Fruit fly (Drosophila melanogaster): ENCODE data around the gene Zmynd10.
A peak's percentile ranks its signal among the peaks of the same experiment; 100 is the strongest.

Zmynd10 gene

dm6 chr3L:13041292-13042067, 15.2 kb upstream of the Zmynd10 start, which contains the start of gene RpS4 (continued):
- peak; percentile 30 for TF ChIP-seq CG3838 (GFP tag; optimal IDR thresholded peaks at IDR 0.05)
- peak; percentile 76 for TF ChIP-seq ttk (GFP tag; IDR thresholded peaks at IDR 0.05)
- peak; percentile 53 for TF ChIP-seq cato (GFP tag; optimal IDR thresholded peaks at IDR 0.05; ENCODE audit: borderline replicate concordance)
- TF ChIP-seq sqz (GFP tag; optimal IDR thresholded peaks at IDR 0.05), result peak; percentile 93
- peak; percentile 66 for TF ChIP-seq Six4 (GFP tag; optimal IDR thresholded peaks at IDR 0.05)
- TF ChIP-seq psq (GFP tag; optimal IDR thresholded peaks at IDR 0.05), result peak; percentile 64
- peak; percentile 87 for TF ChIP-seq CG15011 (GFP tag; optimal IDR thresholded peaks at IDR 0.05)
- peak; percentile 48; the same call in 1 of the 2 replicates for TF ChIP-seq peb (GFP tag; IDR thresholded peaks at IDR 0.05)
- peak; percentile 88 for TF ChIP-seq CG9876 (GFP tag; optimal IDR thresholded peaks at IDR 0.05)
- peak; percentile 54 for TF ChIP-seq CG8290 (GFP tag; optimal IDR thresholded peaks at IDR 0.05)
- TF ChIP-seq CG8290 (tag; optimal IDR thresholded peaks at IDR 0.05), result peak; percentile 92 to 98
- no peak for TF ChIP-seq dan (GFP tag; IDR thresholded peaks at IDR 0.05)
- peak; percentile 79 for TF ChIP-seq chn (GFP tag; optimal IDR thresholded peaks at IDR 0.05)
- no peak for TF ChIP-seq Dfd (GFP tag; optimal IDR thresholded peaks at IDR 0.05)
- peak; percentile 64 for TF ChIP-seq Oli (tag; optimal IDR thresholded peaks at IDR 0.05)
- TF ChIP-seq klu (GFP tag; IDR thresholded peaks at IDR 0.05), result no peak; the same call in 1 of the 2 replicates
- TF ChIP-seq CG30431 (GFP tag; optimal IDR thresholded peaks at IDR 0.05), result peak; percentile 82
- TF ChIP-seq Atf6 (GFP tag; IDR thresholded peaks at IDR 0.05), result peak; percentile 81
- TF ChIP-seq trh (GFP tag; optimal IDR thresholded peaks at IDR 0.05), result peak; percentile 68
- TF ChIP-seq wdn (GFP tag; IDR thresholded peaks at IDR 0.05), result peak; percentile 77
- peak; percentile 85 for TF ChIP-seq CG15269 (tag; optimal IDR thresholded peaks at IDR 0.05)
- TF ChIP-seq NC2β (GFP tag; optimal IDR thresholded peaks at IDR 0.05), result peak; percentile 97
- TF ChIP-seq Hr78 (GFP tag; optimal IDR thresholded peaks at IDR 0.05), result peak in 1 of 2 experiments; percentile 28
- TF ChIP-seq Max (GFP tag; optimal IDR thresholded peaks at IDR 0.05), result peak; percentile 87
- TF ChIP-seq slou (GFP tag; optimal IDR thresholded peaks at IDR 0.05), result peak; percentile 73
- peak; percentile 73 for TF ChIP-seq shn (GFP tag; optimal IDR thresholded peaks at IDR 0.05)
- peak; percentile 94 for TF ChIP-seq ATbp (GFP tag; optimal IDR thresholded peaks at IDR 0.05)
- TF ChIP-seq CG18599 (GFP tag; optimal IDR thresholded peaks at IDR 0.05), result peak; percentile 90
- no peak for TF ChIP-seq hth (optimal IDR thresholded peaks at IDR 0.05)
- peak; percentile 56 for TF ChIP-seq croc (GFP tag; conservative IDR thresholded peaks at IDR 0.05)
- peak; percentile 96 for TF ChIP-seq CG17568 (GFP tag; optimal IDR thresholded peaks at IDR 0.05)
- TF ChIP-seq Sox102F (GFP tag; optimal IDR thresholded peaks at IDR 0.05), result no peak
- peak; percentile 73 for TF ChIP-seq Mrtf (GFP tag; IDR thresholded peaks at IDR 0.05)
- TF ChIP-seq CG14050 (GFP tag; IDR thresholded peaks at IDR 0.05), result peak; percentile 82
- TF ChIP-seq Xrp1 (GFP tag; IDR thresholded peaks at IDR 0.05), result peak; percentile 36; the same call in 1 of the 2 replicates
- TF ChIP-seq bsh (GFP tag; optimal IDR thresholded peaks at IDR 0.05), result peak; percentile 83 to 87
- TF ChIP-seq CG16863 (GFP tag; optimal IDR thresholded peaks at IDR 0.05), result peak; percentile 76
- TF ChIP-seq zfh1 (GFP tag; IDR thresholded peaks at IDR 0.05), result peak; percentile 92
- peak; percentile 49 for TF ChIP-seq Drgx (GFP tag; IDR thresholded peaks at IDR 0.05)
- TF ChIP-seq CG11398 (GFP tag; optimal IDR thresholded peaks at IDR 0.05), result peak; percentile 82
- TF ChIP-seq pfk (GFP tag; optimal IDR thresholded peaks at IDR 0.05), result peak; percentile 85
- no peak; the same call in 1 of the 2 replicates for TF ChIP-seq Poxn (GFP tag; IDR thresholded peaks at IDR 0.05)
- TF ChIP-seq CG1832 (GFP tag; optimal IDR thresholded peaks at IDR 0.05), result no peak
- no peak for TF ChIP-seq Hmx (GFP tag; optimal IDR thresholded peaks at IDR 0.05)
- TF ChIP-seq kah (GFP tag; optimal IDR thresholded peaks at IDR 0.05), result peak; percentile 91
- peak; percentile 83 for TF ChIP-seq CG6683 (GFP tag; optimal IDR thresholded peaks at IDR 0.05)
- peak; percentile 79 for TF ChIP-seq ems (GFP tag; optimal IDR thresholded peaks at IDR 0.05)
- TF ChIP-seq ranshi (GFP tag; IDR thresholded peaks at IDR 0.05), result peak; percentile 80
- peak; percentile 31 for TF ChIP-seq sd (tag; optimal IDR thresholded peaks at IDR 0.05)
- peak; percentile 83 for TF ChIP-seq sug (tag; optimal IDR thresholded peaks at IDR 0.05)
